Fruit fly (Drosophila melanogaster) whole organism, larva: Measurements from ENCODE around the gene Jhbp14.
"Not testable (repeated sequence)": the region's sequence is repeated elsewhere in the genome, so short reads cannot be mapped to it uniquely, and the experiment has no call there.

ENCODE experiments used
- noc ChIP-seq: fragments of 200-800 bp; sonication (Bioruptor generic); optimal IDR thresholded peaks from 3 replicates; lab custom pipeline; 2019; ENCODE audit warnings: missing biosample characterization, mild to moderate bottlenecking, missing genetic modification characterization, moderate library complexity

Gene Jhbp14

DNA sequence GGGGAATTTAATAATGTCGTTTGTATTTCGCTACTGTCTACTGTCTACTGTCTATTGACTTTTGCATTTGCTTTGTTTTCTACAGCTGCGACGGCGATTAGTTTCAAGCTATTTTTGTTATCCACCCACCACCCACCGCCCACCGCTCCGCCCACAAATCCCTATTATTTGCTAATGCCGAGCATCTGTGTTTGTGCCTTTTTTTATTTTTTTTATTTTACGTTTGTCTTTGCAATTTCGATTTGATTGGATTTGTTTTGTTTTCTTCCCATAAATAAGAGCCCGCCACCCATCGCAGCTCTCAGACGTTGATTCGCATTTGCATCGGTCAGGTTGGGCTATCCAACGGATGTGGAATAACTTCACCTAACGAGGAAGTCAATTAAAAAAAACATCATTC, at the start of gene Jhbp14:
Jhbp14 (plus strand) TSS at position 301 of the 400 bp plus-strand sequence.
- no peak for TF ChIP-seq noc (tag; lab: Kevin White, UChicago)

DNA sequence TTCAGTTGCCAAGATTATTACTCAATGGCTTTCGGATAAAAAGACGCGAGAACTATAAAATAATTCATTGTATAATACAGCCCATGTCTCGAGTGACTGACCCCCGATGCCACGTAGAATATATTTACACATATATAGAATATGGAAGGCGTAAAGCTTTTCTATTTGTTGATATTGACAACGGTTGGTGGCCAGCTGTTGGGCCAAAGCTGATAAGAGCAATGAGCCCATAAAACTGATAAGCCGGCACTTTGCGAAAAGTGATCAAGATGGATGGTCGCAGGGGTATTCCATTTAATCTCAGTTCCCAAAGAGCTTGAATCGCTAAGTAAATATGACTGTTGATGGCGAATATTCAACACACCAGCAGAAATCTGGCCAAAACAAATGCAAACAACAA, 45.8 kb upstream of the Jhbp14 start:
- peak; percentile 93 for TF ChIP-seq noc (tag; lab: Kevin White, UChicago)

DNA sequence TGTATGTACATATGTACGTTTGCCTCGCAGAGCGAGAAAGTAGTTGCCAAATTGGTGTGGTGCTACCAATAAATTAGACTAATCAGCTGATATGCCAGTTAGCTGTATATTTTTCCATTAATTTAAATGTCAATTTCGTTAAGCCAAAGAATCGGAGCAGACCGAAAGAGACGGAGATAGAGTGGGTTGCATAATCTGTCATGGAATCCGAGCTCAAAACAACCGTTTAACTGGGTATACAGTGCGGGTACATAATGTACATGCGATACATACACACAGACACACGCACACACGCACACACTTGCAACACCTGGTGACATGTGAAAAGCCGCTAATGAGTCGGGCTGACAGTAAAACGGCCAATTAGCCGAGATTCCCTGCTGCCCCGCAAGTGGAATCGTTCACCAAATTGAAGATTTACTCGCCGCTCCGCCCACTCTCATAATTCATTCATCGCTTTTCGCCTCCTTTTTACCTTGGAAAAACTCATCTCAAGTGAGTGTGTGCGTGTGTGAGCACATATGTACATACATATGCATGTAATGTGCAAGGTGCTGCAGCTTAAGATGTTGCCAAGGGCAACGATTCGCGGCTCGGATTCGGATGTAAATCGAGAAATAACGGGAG, 45.1 kb upstream of the Jhbp14 start:
- no peak for TF ChIP-seq noc (tag; lab: Kevin White, UChicago)

DNA sequence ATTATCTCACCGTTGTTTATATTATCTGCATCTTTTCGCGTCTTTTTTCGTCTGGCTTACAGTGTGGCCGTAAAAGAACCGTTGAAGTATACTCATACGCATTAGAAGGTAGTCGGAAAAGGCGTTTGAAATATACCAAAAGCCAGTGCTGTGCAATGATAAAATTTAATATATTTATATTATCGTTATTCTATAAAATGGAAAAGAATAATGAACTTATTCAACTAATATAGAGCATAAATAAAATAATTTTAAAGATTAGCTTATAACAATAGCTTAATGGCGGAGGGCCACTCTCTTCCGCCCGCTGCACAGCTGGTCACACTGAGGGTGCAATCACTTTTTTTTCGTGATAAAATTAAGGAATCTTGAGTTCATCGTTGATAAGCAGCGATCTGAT, 44.4 kb upstream of the Jhbp14 start, which contains the start of the genes CG16974 and Edem2:
CG16974 (minus strand) TSS at position 86 of the 400 bp plus-strand sequence.
Edem2 (plus strand) TSS at position 308 of the 400 bp plus-strand sequence.
- TF ChIP-seq noc (tag; lab: Kevin White, UChicago), result no peak

DNA sequence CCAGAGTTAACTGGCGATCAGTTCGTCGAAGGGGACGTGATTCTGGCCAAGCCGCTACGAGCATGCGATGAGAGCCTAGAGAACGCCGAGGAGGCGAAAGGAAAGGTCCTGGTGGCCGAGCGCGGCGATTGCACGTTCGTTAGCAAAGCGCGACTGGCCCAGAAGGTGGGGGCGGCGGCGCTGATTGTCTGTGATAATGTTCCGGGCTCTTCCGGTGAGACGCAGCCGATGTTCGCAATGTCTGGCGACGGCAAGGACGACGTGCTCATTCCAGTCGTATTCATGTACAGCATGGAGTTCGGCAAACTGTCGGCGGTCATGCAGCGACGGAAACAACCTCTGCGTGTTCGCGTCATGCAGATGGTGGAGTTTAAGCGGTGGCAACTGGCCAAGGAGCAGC, 40.5 kb upstream of the Jhbp14 start:
- no peak for TF ChIP-seq noc (tag; lab: Kevin White, UChicago)

DNA sequence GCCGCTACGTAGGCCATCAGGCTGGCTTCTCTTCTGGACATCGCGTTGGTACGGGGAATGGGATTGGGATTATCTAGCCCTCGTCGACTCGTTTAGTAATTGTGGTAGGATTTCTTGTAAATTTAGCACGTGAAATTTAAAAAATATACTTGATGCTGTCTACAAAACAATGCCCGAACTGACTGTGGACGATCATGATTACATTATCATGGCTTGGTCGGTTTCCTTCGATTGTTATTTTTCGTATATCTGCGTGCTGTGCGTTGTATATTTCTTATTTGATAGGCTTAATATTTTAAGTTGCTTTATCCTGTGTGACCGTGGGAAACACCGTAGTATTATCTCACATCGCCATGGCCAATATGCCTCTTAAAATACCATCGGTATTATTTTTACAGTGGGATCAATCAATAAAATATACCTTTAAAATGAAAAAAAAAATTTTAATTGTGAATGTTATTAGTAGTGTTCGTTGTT, 33.3 kb upstream of the Jhbp14 start, which contains the start of gene CG16972:
CG16972 (minus strand) TSS at position 336 of the 477 bp plus-strand sequence.
- TF ChIP-seq noc (tag; lab: Kevin White, UChicago), result no peak

DNA sequence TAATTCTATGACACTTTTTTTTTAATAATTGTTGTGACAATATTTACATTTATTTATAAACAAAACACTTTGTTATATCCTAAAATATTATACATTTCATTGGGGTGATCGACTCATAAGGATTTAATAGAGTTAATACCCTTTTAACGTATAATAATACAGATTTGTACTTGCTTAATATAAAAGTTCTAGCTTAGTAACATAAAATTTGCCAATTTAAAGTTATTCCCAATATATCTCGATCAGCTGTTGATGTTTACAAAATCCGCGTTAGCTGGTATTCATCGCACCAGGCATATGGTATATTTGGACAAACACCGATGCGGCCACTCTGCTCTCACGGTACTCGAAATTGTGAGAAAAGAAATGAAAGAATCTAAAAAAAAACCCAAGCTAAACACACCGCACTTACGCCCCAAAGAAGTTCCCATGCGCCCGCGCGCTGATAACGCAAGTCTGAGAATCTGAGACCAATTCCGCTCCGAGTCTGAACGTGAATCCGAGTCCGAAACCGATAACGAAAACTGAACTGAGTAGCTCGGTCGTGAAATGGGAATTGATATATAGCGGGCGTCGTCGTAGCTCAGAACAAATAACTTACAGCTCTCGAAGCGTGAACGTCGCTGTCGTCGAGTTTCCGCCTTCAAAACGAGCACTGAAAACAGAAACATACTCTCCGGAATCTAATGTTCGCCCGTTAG, 32.7 kb upstream of the Jhbp14 start, which contains the start of gene Pect:
Pect (plus strand) TSS at position 326 of the 701 bp plus-strand sequence.
- peak; percentile 51 for TF ChIP-seq noc (tag; lab: Kevin White, UChicago)

DNA sequence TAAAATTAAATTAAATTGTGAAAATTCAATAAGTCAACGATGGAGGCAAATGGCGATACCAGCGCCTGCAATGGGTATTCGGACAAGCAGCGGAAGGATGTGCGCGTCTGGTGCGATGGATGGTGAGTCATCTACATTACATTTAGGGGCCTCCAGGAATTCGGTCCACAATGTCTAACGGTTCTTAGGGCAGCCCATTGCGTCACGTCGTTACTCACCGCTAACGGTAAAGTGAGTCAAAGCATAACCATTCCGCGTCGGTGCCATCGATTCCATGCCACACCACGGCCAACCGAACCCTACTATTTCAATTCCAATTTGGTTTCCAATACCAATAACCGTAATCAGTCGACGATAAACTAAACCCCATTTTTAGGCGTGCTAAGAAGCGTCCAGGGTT, 32.1 kb upstream of the Jhbp14 start:
- no peak for TF ChIP-seq noc (tag; lab: Kevin White, UChicago)

DNA sequence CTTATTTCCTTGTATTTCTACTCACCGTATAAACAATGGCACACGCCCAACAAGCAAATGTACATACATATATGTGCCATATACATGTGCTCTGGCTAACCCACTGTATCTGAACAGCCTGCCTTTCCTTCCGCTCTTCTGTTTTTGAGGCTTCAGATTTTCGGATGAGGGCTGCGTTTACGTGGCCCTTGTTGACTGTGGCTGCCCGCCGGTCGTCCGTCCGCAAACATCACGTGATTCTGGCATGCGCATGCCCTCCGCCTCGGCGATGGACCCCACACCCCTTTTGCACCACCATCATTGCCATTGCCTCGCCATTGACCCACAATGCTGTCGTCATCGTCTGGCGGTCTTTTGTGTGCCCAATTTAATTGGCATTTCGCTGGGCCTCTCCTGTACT, 31.0 kb upstream of the Jhbp14 start:
- no peak for TF ChIP-seq noc (tag; lab: Kevin White, UChicago)

DNA sequence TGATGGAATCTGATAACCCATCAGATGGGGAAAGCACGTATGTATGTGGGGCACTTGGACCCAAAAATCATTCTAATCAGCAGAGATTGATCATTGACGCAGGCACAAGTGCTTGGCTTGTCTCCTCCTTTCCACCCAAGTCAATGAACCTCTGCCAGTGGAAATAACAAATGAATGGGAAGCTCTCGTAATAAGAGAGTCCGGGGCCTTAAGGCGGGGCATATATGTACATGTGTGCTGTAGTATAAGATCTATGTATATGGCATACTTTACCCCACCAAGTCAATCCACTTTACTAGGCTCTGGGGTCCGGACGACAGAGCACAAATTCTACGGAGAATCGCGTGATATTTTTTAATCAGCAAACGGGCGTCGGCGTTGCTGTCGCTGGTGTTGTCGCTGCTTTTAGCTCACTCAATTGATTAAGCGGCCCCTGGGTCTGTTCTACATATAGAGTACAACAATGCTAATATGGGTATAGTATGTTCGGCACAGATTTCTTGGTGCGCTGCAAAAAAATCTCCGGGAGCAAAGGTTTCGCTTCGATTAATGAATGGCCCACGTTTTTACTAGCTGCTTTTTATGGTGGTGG, 30.1 kb upstream of the Jhbp14 start:
- peak; percentile 57 for TF ChIP-seq noc (tag; lab: Kevin White, UChicago)

DNA sequence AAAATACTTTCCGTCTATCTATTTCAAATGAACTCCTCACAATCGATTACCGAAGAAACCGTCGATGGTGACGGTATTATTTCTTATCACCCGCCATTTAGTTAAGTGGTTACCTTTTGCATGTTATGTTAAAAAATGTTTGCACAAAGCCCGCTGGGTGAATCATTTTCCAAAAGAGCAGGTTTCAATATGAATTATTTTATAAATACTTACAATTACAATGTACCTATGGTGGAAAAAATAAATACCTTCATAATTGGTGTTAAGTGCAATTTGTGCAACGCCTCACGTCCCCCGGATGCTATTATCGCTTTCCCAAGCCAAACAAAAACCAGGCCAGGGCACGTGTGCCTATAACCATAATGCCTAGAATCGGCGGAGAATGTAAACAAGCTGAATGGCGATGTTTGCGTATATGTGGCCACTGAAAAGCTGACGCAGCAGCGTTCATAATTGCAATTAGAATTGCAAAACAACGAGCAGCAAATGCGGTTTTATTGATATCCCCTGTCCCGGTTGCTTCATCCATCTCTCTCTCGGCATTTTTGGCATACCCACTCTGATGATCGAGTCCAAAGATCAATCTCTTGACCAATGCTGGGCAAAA, 29.3 kb upstream of the Jhbp14 start:
- TF ChIP-seq noc (tag; lab: Kevin White, UChicago), result no peak

DNA sequence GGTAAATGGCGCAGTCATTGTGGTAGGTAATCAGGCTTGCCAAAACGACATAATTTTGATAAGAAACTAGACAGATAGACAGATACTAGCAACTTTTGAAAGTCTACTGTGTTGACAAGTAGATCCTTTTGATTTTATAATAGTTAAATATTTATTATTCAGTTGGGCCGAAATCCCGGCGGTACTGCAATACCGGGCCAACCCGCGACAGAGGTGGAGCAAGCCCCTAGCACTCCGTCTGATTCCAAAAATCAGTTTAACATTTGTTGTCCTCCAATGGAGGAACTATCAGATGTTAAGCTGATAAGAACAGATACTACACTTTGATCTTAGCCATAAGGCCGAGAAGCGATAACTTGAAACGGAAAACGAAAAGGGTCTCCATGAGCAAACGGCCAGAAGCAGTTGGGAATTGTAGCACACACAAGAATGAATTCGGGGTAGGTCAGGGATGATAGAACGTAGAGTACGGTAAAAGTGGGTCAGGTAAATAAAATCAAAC, 24.5 kb upstream of the Jhbp14 start, which contains the start of gene CG15482:
CG15482 (minus strand) TSS at position 51 of the 502 bp plus-strand sequence.
- not testable (repeated sequence) for TF ChIP-seq noc (tag; lab: Kevin White, UChicago)

DNA sequence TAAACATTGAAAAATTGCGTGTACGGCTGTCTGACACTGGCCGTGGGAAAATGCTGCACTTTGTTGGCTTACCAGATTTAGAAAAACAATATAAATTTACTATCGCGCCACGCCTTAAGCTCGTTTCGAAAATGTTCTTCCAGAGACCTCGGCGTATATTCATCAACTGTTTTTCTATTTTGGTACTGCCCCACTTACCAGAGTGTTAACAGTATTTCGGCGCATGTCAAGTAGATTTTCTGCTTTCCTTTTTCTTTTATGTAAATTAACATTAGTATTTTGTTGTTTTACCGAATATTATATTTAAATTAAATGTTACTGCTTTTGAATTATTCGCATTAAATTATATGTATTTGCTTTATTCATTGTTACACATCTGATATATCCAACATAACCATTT, 21.3 kb upstream of the Jhbp14 start, which contains the start of gene kek4:
kek4 (minus strand) TSS at position 341 of the 400 bp plus-strand sequence.
- no peak for TF ChIP-seq noc (tag; lab: Kevin White, UChicago)

DNA sequence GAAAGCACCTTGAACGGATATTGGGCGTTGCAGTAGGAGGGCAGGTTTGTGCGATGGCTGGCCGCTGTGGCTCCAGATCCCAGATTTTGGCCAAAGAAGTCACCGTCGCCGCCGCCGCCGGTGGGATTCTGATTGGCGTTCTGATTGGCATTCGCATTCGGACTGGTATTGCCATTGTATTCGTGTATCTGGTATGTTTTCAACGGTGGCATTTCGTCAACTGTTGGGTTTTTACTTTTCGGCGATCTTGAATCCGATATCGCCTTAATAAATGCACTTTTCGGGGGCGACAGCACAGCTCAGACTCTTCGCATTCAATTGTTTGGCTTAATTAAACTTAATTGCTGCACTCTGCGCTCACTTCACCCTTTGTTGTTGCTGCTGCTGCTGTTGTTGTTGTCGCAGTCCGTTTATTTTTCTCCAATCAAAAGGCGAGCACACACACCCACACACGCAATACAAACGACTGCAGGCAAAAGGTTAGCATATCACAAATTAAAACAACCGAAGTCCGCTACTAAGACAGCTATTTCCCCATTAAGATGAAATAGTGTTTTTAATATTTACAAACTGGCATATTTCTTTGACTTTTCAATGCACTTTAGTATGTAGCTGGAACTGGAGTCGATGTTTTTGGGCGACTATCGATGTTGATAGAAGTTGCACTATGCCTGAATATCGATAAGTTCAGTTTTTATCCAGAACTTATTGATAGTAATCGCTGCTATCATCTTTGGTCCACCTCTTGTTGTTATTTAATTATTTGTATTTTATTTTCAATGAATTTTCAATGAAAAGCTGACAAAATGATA, 16.8 kb upstream of the Jhbp14 start, which contains the start of the genes CG9426 and mRF1:
CG9426 (minus strand) TSS at position 643 of the 812 bp plus-strand sequence.
mRF1 (plus strand) TSS at position 699 of the 812 bp plus-strand sequence.
- TF ChIP-seq noc (tag; lab: Kevin White, UChicago), result no peak
